Worm (Caenorhabditis elegans) whole organism, L3 larva: ENCODE measurements around the gene mdt-4.

Experiments used
- ama-1 ChIP-seq: fragments of 150-350 bp; optimal IDR thresholded peaks from 2 replicates; lab custom pipeline; 2018
- ceh-82 ChIP-seq: fragments of 150-350 bp; optimal IDR thresholded peaks from 2 replicates; lab custom pipeline; 2014; ENCODE audit warnings: missing biosample characterization, missing genetic modification characterization
- egl-27 ChIP-seq: sonication (generic microtip); optimal IDR thresholded peaks from 4 replicates; lab custom pipeline; 2017; ENCODE audit warnings: missing biosample characterization, missing genetic modification reagents, missing genetic modification characterization
- fkh-10 ChIP-seq: sonication (generic microtip); optimal IDR thresholded peaks from 2 replicates; lab custom pipeline; 2017; ENCODE audit warnings: missing biosample characterization, missing genetic modification reagents, missing genetic modification characterization
- fkh-2 ChIP-seq: fragments of 150-350 bp; optimal IDR thresholded peaks from 2 replicates; lab custom pipeline; 2014; ENCODE audit warnings: missing biosample characterization, missing genetic modification reagents, missing genetic modification characterization
- lin-15B ChIP-seq: fragments of 150-350 bp; optimal IDR thresholded peaks from 2 replicates; lab custom pipeline; 2014; ENCODE audit warnings: missing biosample characterization, missing genetic modification characterization
- nfya-1 ChIP-seq: sonication (generic microtip); optimal IDR thresholded peaks from 2 replicates; lab custom pipeline; 2017; ENCODE audit warnings: missing genetic modification characterization, mild to moderate bottlenecking, missing compliant biosample characterization, antibody characterized with exemption, moderate library complexity; ENCODE audit not compliant: insufficient read depth
- nhr-11 ChIP-seq: fragments of 150-350 bp; optimal IDR thresholded peaks from 2 replicates; lab custom pipeline; 2014; ENCODE audit warnings: missing biosample characterization, missing genetic modification characterization
- nhr-25 ChIP-seq: sonication (generic microtip); optimal IDR thresholded peaks from 2 replicates; lab custom pipeline; 2017; ENCODE audit warnings: missing biosample characterization, missing genetic modification characterization
- pha-4 ChIP-seq: fragments of 150-350 bp; optimal IDR thresholded peaks from 2 replicates; lab custom pipeline; 2014; ENCODE audit warnings: missing biosample characterization, missing genetic modification reagents, missing genetic modification characterization
- skn-1 ChIP-seq: fragments of 150-350 bp; optimal IDR thresholded peaks from 2 replicates; lab custom pipeline; 2014; ENCODE audit warnings: missing biosample characterization, missing genetic modification characterization
- snpc-4 ChIP-seq: fragments of 150-350 bp; optimal IDR thresholded peaks from 2 replicates; lab custom pipeline; 2014; ENCODE audit warnings: missing biosample characterization, missing genetic modification characterization
- unc-39 ChIP-seq: sonication (generic microtip); optimal IDR thresholded peaks from 4 replicates; lab custom pipeline; 2017; ENCODE audit warnings: missing biosample characterization, missing genetic modification characterization
- ztf-11 ChIP-seq: fragments of 150-350 bp; optimal IDR thresholded peaks from 2 replicates; lab custom pipeline; 2014; ENCODE audit warnings: missing biosample characterization, missing genetic modification characterization

DNA sequence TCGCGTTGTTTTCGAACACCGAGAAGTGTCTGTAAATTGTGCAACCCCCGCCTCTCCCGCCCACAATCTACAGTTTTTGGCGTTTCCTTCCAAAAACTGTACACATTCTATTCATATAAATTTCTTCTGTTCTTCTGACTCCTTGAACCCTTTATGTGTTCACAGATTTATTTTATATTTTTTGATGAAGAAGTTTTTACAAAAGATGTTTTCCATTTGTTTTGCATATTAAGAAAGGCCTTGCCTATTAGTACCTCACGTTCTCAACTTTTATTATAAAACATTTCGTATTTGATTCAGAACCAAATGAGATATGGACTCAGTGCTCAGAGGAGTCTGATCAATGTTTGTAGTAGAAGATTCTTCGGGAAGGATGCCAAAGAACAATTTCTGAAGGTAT lies 9.5 kb upstream of the mdt-4 start, which contains the start of gene ndx-3:
- TF ChIP-seq fkh-10 (GFP tag; lab: Kevin White, UChicago) (no peak), nfya-1 (tag; lab: Kevin White, UChicago) (no peak), skn-1 (tag; lab: Kevin White, UChicago) (no peak), ama-1 (lab: Kevin White, UChicago) (no peak), nhr-11 (tag; lab: Kevin White, UChicago) (no peak), fkh-2 (no peak), ztf-11 (no peak), pha-4 (tag; lab: Kevin White, UChicago) (no peak), nhr-25 (no peak), snpc-4 (tag; lab: Kevin White, UChicago) (no peak), unc-39 (no peak), ceh-82 (tag; lab: Kevin White, UChicago) (no peak), lin-15B (tag; lab: Kevin White, UChicago) (no peak), egl-27 (tag; lab: Kevin White, UChicago) (no peak)
